Fruit fly (Drosophila melanogaster): ENCODE results near the gene CG13920.

Gene CG13920

DNA sequence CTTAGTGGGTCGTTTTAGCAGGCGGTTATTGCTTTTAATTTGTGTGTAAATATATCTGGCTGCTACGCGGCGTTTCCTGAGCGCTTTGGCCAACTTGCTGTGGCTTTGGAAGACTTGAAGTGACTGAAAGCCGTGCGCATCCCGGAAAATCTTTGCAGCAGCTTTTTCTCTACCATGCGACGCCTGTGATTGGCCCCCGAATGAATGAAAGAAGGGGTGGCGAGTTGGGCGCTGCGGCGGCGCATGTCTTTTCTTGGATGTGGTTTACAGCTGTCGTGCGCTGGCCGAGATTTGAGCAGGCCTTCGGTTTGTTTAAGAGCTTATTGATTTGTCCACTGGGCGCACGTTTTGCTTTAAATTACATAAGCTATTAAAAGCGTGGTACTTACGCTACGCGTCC, 14.8 kb downstream of the CG13920 start:
- TF ChIP-seq rn (GFP tag; IDR thresholded peaks at IDR 0.05) (no peak), EcR (GFP tag; optimal IDR thresholded peaks at IDR 0.05) (no peak), gl (tag; optimal IDR thresholded peaks at IDR 0.05) (no peak), D1 (tag; optimal IDR thresholded peaks at IDR 0.05) (no peak), CG34367 (tag; optimal IDR thresholded peaks at IDR 0.05) (no peak), Snoo (tag; optimal IDR thresholded peaks at IDR 0.05) (no peak), CG14655 (GFP tag; optimal IDR thresholded peaks at IDR 0.05) (no peak), Ets98B (GFP tag; IDR thresholded peaks at IDR 0.05) (no peak), Pif1B (GFP tag; optimal IDR thresholded peaks at IDR 0.05) (no peak), CG15710 (tag; optimal IDR thresholded peaks at IDR 0.05) (no peak), Pif1A (GFP tag; optimal IDR thresholded peaks at IDR 0.05) (no peak), CG32121 (GFP tag; IDR thresholded peaks at IDR 0.05) (no peak), CG10348 (GFP tag; IDR thresholded peaks at IDR 0.05) (no peak), CG13204 (GFP tag; optimal IDR thresholded peaks at IDR 0.05) (no peak)

- TF ChIP-seq fd96Ca (GFP tag; IDR thresholded peaks at IDR 0.05), result 0 out of 3 replicates have a peak, but pooled peaks have one; percentile 17
- no peak for TF ChIP-seq CG34367 (tag; optimal IDR thresholded peaks at IDR 0.05)
Measured at dm6 chr3L:1664205-1664604, 15.5 kb downstream of the CG13920 start.

DNA sequence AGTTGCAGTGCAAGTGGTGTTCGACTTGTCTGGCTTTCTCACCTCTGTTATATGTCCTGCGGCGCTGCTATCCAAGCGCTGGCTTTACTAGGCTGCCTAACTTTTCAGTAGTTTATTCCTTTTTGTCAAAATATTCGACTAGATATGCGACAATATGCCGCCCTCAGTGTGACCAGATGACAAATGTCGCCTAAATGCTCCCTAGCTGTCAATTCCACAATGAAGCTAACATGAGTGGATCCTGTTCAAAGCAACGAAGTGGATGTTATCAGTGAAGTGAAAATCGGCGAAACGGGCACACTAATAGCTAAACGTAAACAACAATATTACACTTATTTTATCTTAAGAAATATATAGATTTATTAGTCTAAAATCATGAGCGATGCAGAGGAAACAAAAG, 16.1 kb downstream of the CG13920 start, which contains the start of the genes Srrm234 and CG7974:
TSS of gene Srrm234 (minus strand) at position 189 of the 400 bp plus-strand sequence.
TSS of gene CG7974 (plus strand) at position 263 of the 400 bp plus-strand sequence.
- no peak for TF ChIP-seq Pif1B (GFP tag; optimal IDR thresholded peaks at IDR 0.05)
- no peak for TF ChIP-seq CG12605 (GFP tag; IDR thresholded peaks at IDR 0.05)
- TF ChIP-seq EcR (GFP tag; optimal IDR thresholded peaks at IDR 0.05), result no peak
- no peak for TF ChIP-seq CG4496 (GFP tag; IDR thresholded peaks at IDR 0.05)
- TF ChIP-seq CG10348 (GFP tag; IDR thresholded peaks at IDR 0.05), result no peak
- TF ChIP-seq gl (tag; optimal IDR thresholded peaks at IDR 0.05), result no peak
- TF ChIP-seq fd96Ca (GFP tag; IDR thresholded peaks at IDR 0.05), result no peak
- TF ChIP-seq CG9948 (tag; optimal IDR thresholded peaks at IDR 0.05), result no peak

- no peak for TF ChIP-seq CG13204 (GFP tag; optimal IDR thresholded peaks at IDR 0.05)
- no peak for TF ChIP-seq CG8159 (tag; optimal IDR thresholded peaks at IDR 0.05)
- no peak for TF ChIP-seq CG14655 (GFP tag; optimal IDR thresholded peaks at IDR 0.05)
- no peak for TF ChIP-seq CG17806 (tag; optimal IDR thresholded peaks at IDR 0.05)
- TF ChIP-seq Snoo (tag; optimal IDR thresholded peaks at IDR 0.05), result no peak
- TF ChIP-seq Ets98B (GFP tag; IDR thresholded peaks at IDR 0.05), result no peak
- TF ChIP-seq CG34367 (tag; optimal IDR thresholded peaks at IDR 0.05), result no peak
- no peak for TF ChIP-seq EcR (GFP tag; optimal IDR thresholded peaks at IDR 0.05)
- TF ChIP-seq CG10348 (GFP tag; IDR thresholded peaks at IDR 0.05), result no peak
- TF ChIP-seq CG4496 (GFP tag; IDR thresholded peaks at IDR 0.05), result no peak
- TF ChIP-seq Pif1B (GFP tag; optimal IDR thresholded peaks at IDR 0.05), result no peak
- no peak for TF ChIP-seq gl (tag; optimal IDR thresholded peaks at IDR 0.05)
Measured at dm6 chr3L:1665544-1665943, 16.8 kb downstream of the CG13920 start.

DNA sequence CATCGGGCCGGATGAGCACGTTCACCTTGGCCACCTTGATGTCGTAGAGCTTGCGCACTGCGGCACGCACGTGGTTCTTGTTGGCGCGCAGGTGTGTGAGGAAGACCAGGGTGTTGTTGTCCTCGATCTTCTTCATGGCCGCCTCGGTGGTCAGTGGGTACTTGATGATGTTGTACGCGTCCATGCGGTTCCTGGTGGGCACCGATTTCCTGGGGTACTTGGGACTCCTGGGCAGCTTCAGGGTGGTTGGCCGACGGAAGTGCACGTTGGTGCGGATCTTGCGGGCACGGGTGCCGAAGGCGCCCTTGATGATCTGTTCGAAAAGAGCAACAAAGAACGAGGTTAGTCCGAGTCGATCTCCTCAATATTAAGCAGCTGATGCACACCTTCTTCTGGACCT, 18.7 kb downstream of the CG13920 start:
- TF ChIP-seq fd96Ca (GFP tag; IDR thresholded peaks at IDR 0.05) (no peak), CG10348 (GFP tag; IDR thresholded peaks at IDR 0.05) (no peak), CG13204 (GFP tag; optimal IDR thresholded peaks at IDR 0.05) (no peak), CG32121 (GFP tag; IDR thresholded peaks at IDR 0.05) (no peak), CG8301 (tag; optimal IDR thresholded peaks at IDR 0.05) (no peak), CG4496 (GFP tag; IDR thresholded peaks at IDR 0.05) (no peak), CG12605 (GFP tag; IDR thresholded peaks at IDR 0.05) (no peak)

DNA sequence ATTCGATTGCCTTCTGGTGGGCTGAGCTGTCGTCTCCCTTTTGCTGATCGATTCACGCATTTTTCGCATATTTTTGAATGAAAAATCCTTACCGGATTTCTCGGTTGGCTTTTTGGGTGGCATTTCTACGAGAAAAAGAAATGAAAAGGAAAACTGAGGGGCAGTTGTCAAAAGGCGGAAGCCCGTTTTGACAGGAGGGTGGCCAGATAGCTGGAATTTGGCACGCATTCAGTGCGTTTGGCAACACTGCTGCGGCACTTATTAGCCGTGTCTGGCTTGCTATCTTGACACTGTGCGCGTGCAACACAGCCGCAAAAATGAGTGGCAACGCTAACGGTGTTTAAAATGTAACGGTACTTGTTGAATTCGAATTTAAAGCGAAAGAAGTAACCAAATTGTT, 19.8 kb downstream of the CG13920 start, which contains the start of gene RpL23A:
TSS of gene RpL23A (minus strand) at position 151 of the 400 bp plus-strand sequence.
- TF ChIP-seq CG14655 (GFP tag; optimal IDR thresholded peaks at IDR 0.05), result no peak
- TF ChIP-seq rn (GFP tag; IDR thresholded peaks at IDR 0.05), result peak; percentile 81
- TF ChIP-seq D1 (tag; optimal IDR thresholded peaks at IDR 0.05), result no peak
- TF ChIP-seq Pif1A (GFP tag; optimal IDR thresholded peaks at IDR 0.05), result no peak
- peak; percentile 92 for TF ChIP-seq Snoo (tag; optimal IDR thresholded peaks at IDR 0.05)
- TF ChIP-seq CG15710 (tag; optimal IDR thresholded peaks at IDR 0.05), result peak; percentile 63
- no peak for TF ChIP-seq CG8301 (tag; optimal IDR thresholded peaks at IDR 0.05)
- TF ChIP-seq fd96Ca (GFP tag; IDR thresholded peaks at IDR 0.05), result peak; percentile 85
- TF ChIP-seq CG17806 (tag; optimal IDR thresholded peaks at IDR 0.05), result peak; percentile 47
- TF ChIP-seq Pif1B (GFP tag; optimal IDR thresholded peaks at IDR 0.05), result no peak
- TF ChIP-seq gl (tag; optimal IDR thresholded peaks at IDR 0.05), result peak; percentile 29
- TF ChIP-seq CG34367 (tag; optimal IDR thresholded peaks at IDR 0.05), result peak; percentile 75
- peak; percentile 46; the same call in 1 of the 2 replicates for TF ChIP-seq CG12605 (GFP tag; IDR thresholded peaks at IDR 0.05)
- peak; percentile 68 for TF ChIP-seq CG32121 (GFP tag; IDR thresholded peaks at IDR 0.05)
- peak; percentile 74 for TF ChIP-seq Ets98B (GFP tag; IDR thresholded peaks at IDR 0.05)
- TF ChIP-seq CG8159 (tag; optimal IDR thresholded peaks at IDR 0.05), result peak; percentile 61
- TF ChIP-seq EcR (GFP tag; optimal IDR thresholded peaks at IDR 0.05), result no peak
- TF ChIP-seq CG4496 (GFP tag; IDR thresholded peaks at IDR 0.05), result peak; percentile 92
- no peak for TF ChIP-seq CG10348 (GFP tag; IDR thresholded peaks at IDR 0.05)
- TF ChIP-seq CG13204 (GFP tag; optimal IDR thresholded peaks at IDR 0.05), result peak; percentile 40
- TF ChIP-seq CG9948 (tag; optimal IDR thresholded peaks at IDR 0.05), result peak; percentile 40

- no peak for TF ChIP-seq CG12605 (GFP tag; IDR thresholded peaks at IDR 0.05)
- TF ChIP-seq EcR (GFP tag; optimal IDR thresholded peaks at IDR 0.05), result no peak
- no peak for TF ChIP-seq CG10348 (GFP tag; IDR thresholded peaks at IDR 0.05)
- no peak for TF ChIP-seq gl (tag; optimal IDR thresholded peaks at IDR 0.05)
- no peak for TF ChIP-seq Snoo (tag; optimal IDR thresholded peaks at IDR 0.05)
- TF ChIP-seq CG4496 (GFP tag; IDR thresholded peaks at IDR 0.05), result no peak
- TF ChIP-seq CG34367 (tag; optimal IDR thresholded peaks at IDR 0.05), result no peak
- TF ChIP-seq fd96Ca (GFP tag; IDR thresholded peaks at IDR 0.05), result no peak
- no peak for TF ChIP-seq CG13204 (GFP tag; optimal IDR thresholded peaks at IDR 0.05)
- TF ChIP-seq D1 (tag; optimal IDR thresholded peaks at IDR 0.05), result no peak
- TF ChIP-seq Ets98B (GFP tag; IDR thresholded peaks at IDR 0.05), result no peak
- no peak for TF ChIP-seq CG8301 (tag; optimal IDR thresholded peaks at IDR 0.05)
- no peak for TF ChIP-seq CG15710 (tag; optimal IDR thresholded peaks at IDR 0.05)
- no peak for TF ChIP-seq Pif1A (GFP tag; optimal IDR thresholded peaks at IDR 0.05)
- no peak for TF ChIP-seq rn (GFP tag; IDR thresholded peaks at IDR 0.05)
- no peak for TF ChIP-seq CG14655 (GFP tag; optimal IDR thresholded peaks at IDR 0.05)
Measured at dm6 chr3L:1670008-1670407, 21.3 kb downstream of the CG13920 start, which contains the start of gene RabX5. Gene RabX5 (minus strand): TSS chr3L:1670108.

Data from whole organism, pupa.